Worm (Caenorhabditis elegans): Measurements from ENCODE around the gene C31C9.7.

DNA sequence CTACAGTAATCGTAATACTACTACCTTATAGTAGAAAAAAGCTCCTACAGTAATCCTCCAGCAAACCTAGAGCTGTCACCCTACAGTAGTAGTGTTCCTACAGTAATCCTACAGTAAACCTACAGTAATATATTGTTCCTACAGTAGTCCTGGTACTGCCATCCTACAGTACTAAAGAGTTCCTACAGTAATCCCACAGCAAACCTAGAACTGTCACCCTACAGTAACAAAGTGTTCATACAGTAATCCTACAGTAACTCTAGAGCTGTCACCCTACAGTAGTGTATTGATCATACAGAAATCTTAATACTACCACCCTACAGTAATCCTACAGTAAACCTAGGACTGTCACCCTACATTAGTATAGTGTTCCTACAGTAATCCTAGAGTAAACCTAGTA, 44.3 kb downstream of the C31C9.7 start:
- TF ChIP-seq nhr-28 (tag; optimal IDR thresholded peaks at IDR 0.05), result no peak
- no peak for TF ChIP-seq nhr-25 (tag; optimal IDR thresholded peaks at IDR 0.05)
- no peak for TF ChIP-seq unc-62 (GFP tag; optimal IDR thresholded peaks at IDR 0.05)
- no peak for TF ChIP-seq nfya-1 (tag; optimal IDR thresholded peaks at IDR 0.05; ENCODE audit: insufficient read depth)
- TF ChIP-seq mdl-1 (tag; optimal IDR thresholded peaks at IDR 0.05), result no peak
